Fruit fly (Drosophila melanogaster) whole organism, embryonic: ENCODE data around the gene TTLL4A.
A peak's percentile ranks its signal among the peaks of the same experiment; 100 is the strongest.

Source experiments
- CG10431 ChIP-seq: fragments of 200-800 bp; sonication (Bioruptor generic); optimal IDR thresholded peaks from 3 replicates; lab custom pipeline; 2018; ENCODE audit warnings: missing biosample characterization, mild to moderate bottlenecking, missing genetic modification characterization
- CG17186 ChIP-seq: fragments of 200-800 bp; sonication (Bioruptor generic); optimal IDR thresholded peaks from 3 replicates; lab custom pipeline; 2017; ENCODE audit warnings: missing biosample characterization, missing genetic modification reagents, missing genetic modification characterization
- CG34422 ChIP-seq: fragments of 200-800 bp; sonication (Bioruptor generic); IDR thresholded peaks from 3 replicates; pipeline ENCODE4 v1.3.6; 2022; ENCODE audit warnings: missing biosample characterization, missing genetic modification characterization
- CG3838 ChIP-seq: fragments of 200-800 bp; sonication (Bioruptor generic); optimal IDR thresholded peaks from 3 replicates; lab custom pipeline; 2016; ENCODE audit warnings: missing biosample characterization, missing genetic modification characterization
- CG42726 ChIP-seq: fragments of 200-800 bp; sonication (Bioruptor generic); IDR thresholded peaks from 2 replicates; pipeline ENCODE4 v1.3.6; 2022; ENCODE audit warnings: missing biosample characterization, missing genetic modification characterization; ENCODE audit not compliant: partially characterized antibody
- CG4617 ChIP-seq: fragments of 200-800 bp; sonication (Bioruptor generic); optimal IDR thresholded peaks from 3 replicates; lab custom pipeline; 2016; ENCODE audit warnings: missing biosample characterization, missing genetic modification characterization, borderline replicate concordance
- CG6175 ChIP-seq: fragments of 200-800 bp; sonication (Bioruptor generic); IDR thresholded peaks from 3 replicates; pipeline ENCODE4 v1.3.6; 2022; ENCODE audit warnings: missing biosample characterization, missing genetic modification characterization
- CG8359 ChIP-seq: fragments of 200-800 bp; sonication (Bioruptor generic); optimal IDR thresholded peaks from 2 replicates; lab custom pipeline; 2017; ENCODE audit warnings: missing biosample characterization, mild to moderate bottlenecking, missing genetic modification characterization, borderline replicate concordance
- CG9797 ChIP-seq: fragments of 200-800 bp; sonication (Bioruptor generic); optimal IDR thresholded peaks from 3 replicates; lab custom pipeline; 2018; ENCODE audit warnings: missing biosample characterization, mild to moderate bottlenecking, missing genetic modification characterization
- Dp ChIP-seq: fragments of 200-800 bp; sonication (Bioruptor generic); optimal IDR thresholded peaks from 2 replicates; lab custom pipeline; 2018; ENCODE audit warnings: missing biosample characterization, mild to moderate bottlenecking, missing genetic modification characterization, moderate library complexity
- E2f1 ChIP-seq: fragments of 200-800 bp; sonication (Bioruptor generic); IDR thresholded peaks from 2 replicates; pipeline ENCODE4 v1.3.6; 2022; ENCODE audit warnings: missing biosample characterization, missing genetic modification characterization
- E2f2 ChIP-seq: fragments of 200-800 bp; sonication (Bioruptor generic); IDR thresholded peaks from 2 replicates; pipeline ENCODE4 v1.3.6; 2022; ENCODE audit warnings: missing biosample characterization, missing genetic modification characterization
- ERR ChIP-seq: fragments of 200-800 bp; sonication (Bioruptor generic); optimal IDR thresholded peaks from 2 replicates; lab custom pipeline; 2016; ENCODE audit warnings: missing biosample characterization, missing genetic modification characterization
- Elba2 ChIP-seq: fragments of 200-800 bp; sonication (Bioruptor generic); optimal IDR thresholded peaks from 3 replicates; lab custom pipeline; 2016; ENCODE audit warnings: missing biosample characterization, missing genetic modification characterization
- MBD-R2 ChIP-seq: fragments of 200-800 bp; sonication (Bioruptor generic); IDR thresholded peaks from 2 replicates; pipeline ENCODE4 v1.3.6; 2022; ENCODE audit warnings: missing biosample characterization, missing genetic modification characterization
- MESR4 ChIP-seq: fragments of 200-800 bp; sonication (Bioruptor generic); optimal IDR thresholded peaks from 2 replicates; lab custom pipeline; 2018; ENCODE audit warnings: missing biosample characterization, mild to moderate bottlenecking, missing genetic modification characterization, moderate library complexity
- Nf-YB ChIP-seq: fragments of 200-800 bp; sonication (Bioruptor generic); optimal IDR thresholded peaks from 3 replicates; lab custom pipeline; 2019; ENCODE audit warnings: missing biosample characterization, mild to moderate bottlenecking, missing genetic modification characterization, moderate library complexity
- Pdp1 ChIP-seq, 2 experiments: fragments of 200-800 bp; sonication (Bioruptor generic); optimal IDR thresholded peaks; 3 replicates each; lab custom pipeline; 2016; ENCODE audit warnings: missing biosample characterization in 2 of 2, missing genetic modification characterization in 2 of 2, mild to moderate bottlenecking in 1 of 2, moderate library complexity in 1 of 2
- Scr ChIP-seq: fragments of 200-800 bp; sonication (Bioruptor generic); IDR thresholded peaks from 2 replicates; pipeline ENCODE4 v1.3.6; 2022; ENCODE audit warnings: missing biosample characterization, missing genetic modification characterization; ENCODE audit not compliant: partially characterized antibody
- Sry-δ ChIP-seq: fragments of 200-800 bp; sonication (Bioruptor generic); optimal IDR thresholded peaks from 2 replicates; lab custom pipeline; 2016; ENCODE audit warnings: missing biosample characterization, missing genetic modification characterization
- Ssrp ChIP-seq: fragments of 200-800 bp; sonication (Bioruptor generic); optimal IDR thresholded peaks from 2 replicates; lab custom pipeline; 2018; ENCODE audit warnings: missing biosample characterization, mild to moderate bottlenecking, missing genetic modification characterization, moderate library complexity
- abd-A ChIP-seq: fragments of 200-800 bp; sonication (Bioruptor generic); optimal IDR thresholded peaks from 3 replicates; lab custom pipeline; 2019; ENCODE audit warnings: missing biosample characterization, mild to moderate bottlenecking, missing genetic modification characterization, moderate library complexity
- ato ChIP-seq: fragments of 200-800 bp; sonication (Bioruptor generic); IDR thresholded peaks from 2 replicates; pipeline ENCODE4 v1.3.6; 2022; ENCODE audit warnings: missing biosample characterization, missing genetic modification characterization; ENCODE audit not compliant: partially characterized antibody
- cad ChIP-seq: fragments of >200 bp; optimal IDR thresholded peaks from 2 replicates; lab custom pipeline; 2017; ENCODE audit warnings: missing biosample characterization, missing genetic modification characterization
- danr ChIP-seq: fragments of 200-800 bp; sonication (Bioruptor generic); IDR thresholded peaks from 2 replicates; pipeline ENCODE4 v1.3.6; 2022; ENCODE audit warnings: missing biosample characterization, missing genetic modification characterization
- disco-r ChIP-seq: fragments of 200-800 bp; sonication (Bioruptor generic); optimal IDR thresholded peaks from 2 replicates; lab custom pipeline; 2016; ENCODE audit warnings: missing biosample characterization, missing genetic modification characterization
- fd3F ChIP-seq: fragments of 200-800 bp; sonication (Bioruptor generic); optimal IDR thresholded peaks from 2 replicates; lab custom pipeline; 2018; ENCODE audit warnings: missing biosample characterization, mild to moderate bottlenecking, missing genetic modification characterization, moderate library complexity
- gfzf ChIP-seq: fragments of 200-800 bp; sonication (Bioruptor generic); optimal IDR thresholded peaks from 2 replicates; lab custom pipeline; 2016; ENCODE audit warnings: missing biosample characterization, mild to moderate bottlenecking, missing genetic modification characterization, moderate library complexity
- hbn ChIP-seq: fragments of 200-800 bp; sonication (Bioruptor generic); IDR thresholded peaks from 2 replicates; pipeline ENCODE4 v1.3.6; 2022; ENCODE audit warnings: missing biosample characterization, missing genetic modification characterization; ENCODE audit not compliant: partially characterized antibody
- org-1 ChIP-seq: fragments of 200-800 bp; sonication (Bioruptor generic); optimal IDR thresholded peaks from 2 replicates; lab custom pipeline; 2017; ENCODE audit warnings: missing biosample characterization, missing genetic modification characterization
- pzg ChIP-seq: fragments of 200-800 bp; sonication (Bioruptor generic); optimal IDR thresholded peaks from 3 replicates; lab custom pipeline; 2018; ENCODE audit warnings: missing biosample characterization, mild to moderate bottlenecking, missing genetic modification characterization, moderate library complexity
- salm ChIP-seq: fragments of 200-800 bp; sonication (Bioruptor generic); optimal IDR thresholded peaks from 2 replicates; lab custom pipeline; 2018; ENCODE audit warnings: missing biosample characterization, mild to moderate bottlenecking, missing genetic modification characterization
- sens ChIP-seq: fragments of 200-800 bp; sonication (Bioruptor generic); peaks from one replicate; lab custom pipeline; 2016; ENCODE audit warnings: missing biosample characterization, missing genetic modification characterization
- slou ChIP-seq: fragments of 200-800 bp; sonication (Bioruptor generic); optimal IDR thresholded peaks from 3 replicates; lab custom pipeline; 2016; ENCODE audit warnings: missing biosample characterization, missing genetic modification characterization
- tin ChIP-seq: fragments of 200-800 bp; sonication (Bioruptor generic); optimal IDR thresholded peaks from 3 replicates; lab custom pipeline; 2016; ENCODE audit warnings: missing biosample characterization, missing genetic modification characterization
- unpg ChIP-seq: fragments of 200-800 bp; sonication (Bioruptor generic); optimal IDR thresholded peaks from 3 replicates; lab custom pipeline; 2018; ENCODE audit warnings: missing biosample characterization, mild to moderate bottlenecking, missing genetic modification characterization, moderate library complexity
- vvl ChIP-seq: fragments of 200-800 bp; sonication (Bioruptor generic); IDR thresholded peaks from 2 replicates; pipeline ENCODE4 v1.3.6; 2022; ENCODE audit warnings: missing biosample characterization, missing genetic modification characterization
- wek ChIP-seq: fragments of 200-800 bp; sonication (Bioruptor generic); optimal IDR thresholded peaks from 3 replicates; lab custom pipeline; 2018; ENCODE audit warnings: missing biosample characterization, mild to moderate bottlenecking, missing genetic modification characterization, moderate library complexity

The TTLL4A gene

DNA sequence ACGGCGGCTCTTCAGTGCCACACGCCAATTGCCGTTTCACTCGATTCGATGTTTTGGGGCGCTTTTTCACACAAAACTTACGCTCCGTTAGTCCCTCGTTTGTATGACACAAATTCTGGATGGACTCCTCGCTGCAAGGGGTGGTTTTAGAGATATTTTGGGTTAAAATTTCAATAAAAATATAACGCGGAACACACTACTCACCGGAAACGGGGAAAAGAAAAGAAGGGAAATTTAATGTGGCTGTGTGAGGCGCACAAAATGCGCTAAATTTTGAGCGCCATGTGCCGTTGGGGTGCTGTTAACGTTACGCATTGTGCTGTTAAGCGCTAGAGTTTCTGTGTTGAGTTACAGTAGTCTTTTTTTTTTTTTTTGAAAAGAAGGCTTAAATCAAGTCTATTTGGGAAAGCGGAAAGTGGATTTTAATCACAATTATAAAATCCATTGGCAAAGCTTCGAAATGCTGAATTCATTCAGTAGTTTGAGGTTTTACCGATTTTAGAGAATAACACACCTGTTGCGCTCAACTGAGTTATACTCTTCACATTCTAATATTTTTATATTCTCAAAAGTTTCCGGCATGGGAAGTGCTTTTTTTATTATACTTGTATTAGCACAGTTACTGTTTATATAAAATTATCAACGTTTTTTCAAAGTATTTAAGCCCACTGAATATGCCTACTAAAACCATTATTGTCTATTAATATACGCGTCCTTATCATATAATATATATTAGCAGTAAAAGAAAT is 14.9 kb downstream of the TTLL4A start, which contains the start of gene RpL9 (continued):
- TF ChIP-seq CG10431 (peak; percentile 82), salm (tag; lab: Kevin White, UChicago) (peak; percentile 73), ERR (GFP tag; lab: Kevin White, UChicago) (no peak), Nf-YB (no peak), cad (no peak), Elba2 (GFP tag; lab: Kevin White, UChicago) (peak; percentile 51), CG42726 (GFP tag; lab: Robert Waterston, UW) (no peak), danr (GFP tag; lab: Robert Waterston, UW) (no peak), CG3838 (GFP tag; lab: Kevin White, UChicago) (no peak), tin (GFP tag; lab: Kevin White, UChicago) (peak; percentile 25), disco-r (GFP tag; lab: Kevin White, UChicago) (peak; percentile 49), CG8359 (GFP tag; lab: Kevin White, UChicago) (peak; percentile 63), org-1 (peak; percentile 68), E2f1 (GFP tag; lab: Robert Waterston, UW) (no peak; the same call in 1 of the 2 replicates), CG6175 (GFP tag; lab: Robert Waterston, UW) (no peak), Ssrp (tag; lab: Kevin White, UChicago) (no peak), slou (GFP tag; lab: Kevin White, UChicago) (peak; percentile 9)
- TF ChIP-seq, all 482 proteins: peak for 245

DNA sequence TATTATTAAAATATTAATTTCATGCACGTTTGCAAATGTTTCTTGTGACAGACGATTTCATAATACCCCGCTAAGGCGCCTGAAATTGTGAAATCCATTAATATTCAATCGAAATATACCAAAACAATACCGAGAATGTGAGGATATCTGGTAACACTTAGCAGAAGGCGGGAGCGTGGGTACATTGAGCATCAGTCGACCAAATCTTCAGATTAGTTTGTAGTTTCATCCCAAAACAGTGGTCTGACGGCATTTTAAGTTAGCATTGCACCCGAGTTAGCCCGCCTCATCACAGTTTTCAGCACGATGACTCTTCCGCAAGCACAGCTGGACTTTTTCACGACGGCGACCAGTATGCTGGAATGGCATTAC is 15.5 kb downstream of the TTLL4A start, which contains the start of gene Nup154:
Nup154 (plus strand) TSS at position 147 of the 372 bp plus-strand sequence.
- TF ChIP-seq sens (GFP tag; lab: Kevin White, UChicago): peak; percentile 31
- TF ChIP-seq CG34422 (GFP tag; lab: Robert Waterston, UW): peak; percentile 13; the same call in 1 of the 3 replicates
- peak; percentile 33 for TF ChIP-seq Dp
- 0 out of 2 replicates have a peak, but pooled peaks have one; percentile 14 for TF ChIP-seq vvl (GFP tag; lab: Robert Waterston, UW)
- TF ChIP-seq gfzf (GFP tag; lab: Kevin White, UChicago): peak; percentile 51
- no peak for TF ChIP-seq CG4617
- TF ChIP-seq unpg (GFP tag; lab: Kevin White, UChicago): no peak
- peak; percentile 43 for TF ChIP-seq MESR4 (GFP tag; lab: Kevin White, UChicago)
- TF ChIP-seq CG9797 (GFP tag; lab: Kevin White, UChicago): peak; percentile 33
- 0 out of 2 replicates have a peak, but pooled peaks have one; percentile 13 for TF ChIP-seq Scr
- peak; percentile 72 for TF ChIP-seq CG17186
- no peak for TF ChIP-seq Sry-δ (GFP tag; lab: Kevin White, UChicago)
- TF ChIP-seq pzg (GFP tag; lab: Kevin White, UChicago): peak; percentile 29
- TF ChIP-seq ato: 0 out of 2 replicates have a peak, but pooled peaks have one; percentile 22
- 0 out of 2 replicates have a peak, but pooled peaks have one; percentile 26 for TF ChIP-seq hbn
- peak; percentile 76 for TF ChIP-seq MBD-R2 (GFP tag; lab: Robert Waterston, UW)
- TF ChIP-seq wek (GFP tag; lab: Kevin White, UChicago): peak; percentile 46
- TF ChIP-seq E2f2: peak; percentile 62
- TF ChIP-seq abd-A (tag; lab: Kevin White, UChicago): no peak
- TF ChIP-seq Pdp1 (GFP tag; optimal IDR thresholded peaks at IDR 0.05; lab: Kevin White, UChicago): peak in 1 of 2 experiments; percentile 20
- no peak for TF ChIP-seq fd3F (GFP tag; lab: Kevin White, UChicago)
